Worm (Caenorhabditis elegans) whole organism, L4 larva: ENCODE measurements around the gene hmp-1.
A peak's percentile ranks its signal among the peaks of the same experiment; 100 is the strongest.

Source experiments
- F10B5.3 ChIP-seq: sonication (generic microtip); optimal IDR thresholded peaks from 2 replicates; lab custom pipeline; 2016; ENCODE audit warnings: mild to moderate bottlenecking, missing genetic modification characterization, missing compliant biosample characterization
- F44E2.7 ChIP-seq: fragments of 200-800 bp; sonication (Bioruptor generic); IDR thresholded peaks from 2 replicates; pipeline ENCODE4 v2.1.2; 2022; ENCODE audit warnings: missing genetic modification characterization, missing compliant biosample characterization
- R02D3.7 ChIP-seq: fragments of 150-350 bp; sonication (generic microtip); optimal IDR thresholded peaks from 3 replicates; lab custom pipeline; 2014; ENCODE audit warnings: missing biosample characterization, missing genetic modification characterization
- Y75B8A.6 ChIP-seq: fragments of 200-800 bp; sonication (Bioruptor generic); IDR thresholded peaks from 2 replicates; pipeline ENCODE4 v1.3.6; 2022; ENCODE audit warnings: missing genetic modification reagents, missing genetic modification characterization, missing compliant biosample characterization
- ZK337.2 ChIP-seq: fragments of 200-800 bp; sonication (Bioruptor generic); IDR thresholded peaks from 2 replicates; pipeline ENCODE4 v1.3.6; 2022; ENCODE audit warnings: missing genetic modification reagents, missing genetic modification characterization, missing compliant biosample characterization
- ceh-20 ChIP-seq: fragments of 200-800 bp; sonication (Bioruptor generic); IDR thresholded peaks from 2 replicates; pipeline ENCODE4 v1.3.6; 2022; ENCODE audit warnings: missing genetic modification reagents, missing genetic modification characterization, missing compliant biosample characterization
- ceh-28 ChIP-seq: fragments of 150-350 bp; optimal IDR thresholded peaks from 2 replicates; lab custom pipeline; 2014; ENCODE audit warnings: missing biosample characterization, missing genetic modification reagents, missing genetic modification characterization
- ceh-82 ChIP-seq: sonication (generic microtip); optimal IDR thresholded peaks from 2 replicates; lab custom pipeline; 2017; ENCODE audit warnings: missing biosample characterization, missing genetic modification characterization
- ctbp-1 ChIP-seq: fragments of 200-800 bp; sonication (Bioruptor generic); IDR thresholded peaks from 2 replicates; pipeline ENCODE4 v1.3.6; 2022; ENCODE audit warnings: missing genetic modification reagents, missing genetic modification characterization, missing compliant biosample characterization
- daf-8 ChIP-seq: fragments of 200-800 bp; sonication (Bioruptor generic); IDR thresholded peaks from 2 replicates; pipeline ENCODE4 v1.3.6; 2022; ENCODE audit warnings: missing genetic modification characterization, missing compliant biosample characterization
- dmd-8 ChIP-seq: fragments of 200-800 bp; sonication (Bioruptor generic); IDR thresholded peaks from 2 replicates; pipeline ENCODE4 v1.3.6; 2022; ENCODE audit warnings: missing genetic modification characterization, missing compliant biosample characterization
- dmd-9 ChIP-seq: fragments of 200-800 bp; sonication (Bioruptor generic); IDR thresholded peaks from 2 replicates; pipeline ENCODE4 v1.3.6; 2022; ENCODE audit warnings: missing genetic modification reagents, missing genetic modification characterization, missing compliant biosample characterization
- duxl-1 ChIP-seq: sonication (generic microtip); optimal IDR thresholded peaks from 2 replicates; lab custom pipeline; 2016; ENCODE audit warnings: mild to moderate bottlenecking, missing genetic modification characterization, moderate library complexity, missing compliant biosample characterization; ENCODE audit not compliant: poor library complexity
- fkh-10 ChIP-seq: fragments of 150-350 bp; optimal IDR thresholded peaks from 2 replicates; lab custom pipeline; 2014; ENCODE audit warnings: missing biosample characterization, missing genetic modification reagents, missing genetic modification characterization
- hlh-11 ChIP-seq: fragments of 200-800 bp; sonication (Bioruptor generic); optimal IDR thresholded peaks from 2 replicates; lab custom pipeline; 2018; ENCODE audit warnings: mild to moderate bottlenecking, missing genetic modification characterization, missing compliant biosample characterization
- hlh-30 ChIP-seq: sonication (generic microtip); optimal IDR thresholded peaks from 2 replicates; lab custom pipeline; 2017; ENCODE audit warnings: antibody characterized with exemption, mild to moderate bottlenecking, missing genetic modification characterization, missing compliant biosample characterization; ENCODE audit not compliant: insufficient read depth
- hmg-1.1 ChIP-seq: fragments of 200-800 bp; sonication (Bioruptor generic); IDR thresholded peaks from 2 replicates; pipeline ENCODE4 v1.3.6; 2022; ENCODE audit warnings: missing genetic modification reagents, missing genetic modification characterization, missing compliant biosample characterization
- lim-7 ChIP-seq: fragments of 200-800 bp; sonication (Bioruptor generic); IDR thresholded peaks from 2 replicates; pipeline ENCODE4 v1.3.6; 2022; ENCODE audit warnings: missing genetic modification characterization, missing compliant biosample characterization
- lin-1 ChIP-seq: fragments of 200-800 bp; sonication (Bioruptor generic); IDR thresholded peaks from 2 replicates; pipeline ENCODE4 v1.3.6; 2022; ENCODE audit warnings: missing genetic modification reagents, missing genetic modification characterization, missing compliant biosample characterization
- lin-15B ChIP-seq: fragments of 150-350 bp; sonication (generic microtip); optimal IDR thresholded peaks from 3 replicates; lab custom pipeline; 2014; ENCODE audit warnings: missing biosample characterization, missing genetic modification characterization
- lin-38 ChIP-seq: fragments of 200-800 bp; sonication (Bioruptor generic); IDR thresholded peaks from 2 replicates; pipeline ENCODE4 v1.3.6; 2022; ENCODE audit warnings: missing genetic modification reagents, missing genetic modification characterization, missing compliant biosample characterization
- lsy-2 ChIP-seq, 2 experiments: fragments of 150-350 bp in 1 of 2; sonication (generic microtip) in 1 of 2; optimal IDR thresholded peaks; 2 replicates each; lab custom pipeline; 2014 to 2017; ENCODE audit warnings: missing biosample characterization in 2 of 2, missing genetic modification characterization in 2 of 2
- mep-1 ChIP-seq: fragments of 150-350 bp; sonication (generic microtip); optimal IDR thresholded peaks from 3 replicates; lab custom pipeline; 2014; ENCODE audit warnings: missing biosample characterization, missing genetic modification characterization
- mes-2 ChIP-seq: sonication (generic microtip); optimal IDR thresholded peaks from 2 replicates; lab custom pipeline; 2016; ENCODE audit warnings: missing genotype, mild to moderate bottlenecking, missing genetic modification characterization, missing compliant biosample characterization; ENCODE audit not compliant: poor library complexity, severe bottlenecking
- mxl-2 ChIP-seq: fragments of 200-800 bp; sonication (Bioruptor generic); conservative IDR thresholded peaks from 2 replicates; pipeline ENCODE4 v1.3.6; 2022; ENCODE audit warnings: missing genetic modification reagents, missing genetic modification characterization, missing compliant biosample characterization
- mxl-3 ChIP-seq: fragments of 200-800 bp; sonication (Bioruptor generic); optimal IDR thresholded peaks from 2 replicates; lab custom pipeline; 2018; ENCODE audit warnings: mild to moderate bottlenecking, missing genetic modification characterization, missing compliant biosample characterization
- nhr-10 ChIP-seq: fragments of 150-350 bp; optimal IDR thresholded peaks from 2 replicates; lab custom pipeline; 2014; ENCODE audit warnings: missing biosample characterization, missing genetic modification characterization
- nhr-102 ChIP-seq: sonication (generic microtip); optimal IDR thresholded peaks from 2 replicates; lab custom pipeline; 2016; ENCODE audit warnings: mild to moderate bottlenecking, missing genetic modification characterization, moderate library complexity, missing compliant biosample characterization
- nhr-11 ChIP-seq: fragments of 150-350 bp; optimal IDR thresholded peaks from 2 replicates; lab custom pipeline; 2014; ENCODE audit warnings: missing biosample characterization, missing genetic modification characterization
- nhr-25 ChIP-seq: sonication (generic microtip); optimal IDR thresholded peaks from 2 replicates; lab custom pipeline; 2017; ENCODE audit warnings: missing genetic modification characterization, mild to moderate bottlenecking, missing compliant biosample characterization, antibody characterized with exemption, moderate library complexity, borderline replicate concordance; ENCODE audit not compliant: insufficient read depth
- nhr-42 ChIP-seq: fragments of 200-800 bp; sonication (Bioruptor generic); IDR thresholded peaks from 2 replicates; pipeline ENCODE4 v1.3.6; 2022; ENCODE audit warnings: missing genetic modification characterization, missing compliant biosample characterization
- nhr-48 ChIP-seq: sonication (generic microtip); optimal IDR thresholded peaks from 2 replicates; lab custom pipeline; 2016; ENCODE audit warnings: mild to moderate bottlenecking, missing genetic modification characterization, missing compliant biosample characterization
- pha-4 ChIP-seq, 2 experiments: fragments of 150-350 bp in 1 of 2; fragments of 200-800 bp in 1 of 2; sonication (Bioruptor generic) in 1 of 2; IDR thresholded peaks in 1 of 2; optimal IDR thresholded peaks in 1 of 2; 2 replicates each; pipeline versions ENCODE4 v1.3.6 to Lab custom; 2014 to 2022; ENCODE audit warnings: missing genetic modification characterization in 2 of 2, missing genetic modification reagents in 2 of 2, missing biosample characterization in 1 of 2, missing compliant biosample characterization in 1 of 2
- sdz-12 ChIP-seq: fragments of 200-800 bp; sonication (Bioruptor generic); optimal IDR thresholded peaks from 2 replicates; lab custom pipeline; 2018; ENCODE audit warnings: mild to moderate bottlenecking, missing genetic modification characterization, missing compliant biosample characterization
- set-16 ChIP-seq: fragments of 200-800 bp; sonication (Bioruptor generic); IDR thresholded peaks from 2 replicates; pipeline ENCODE4 v1.3.6; 2022; ENCODE audit warnings: missing genetic modification reagents, missing genetic modification characterization, missing compliant biosample characterization
- snpc-1.2 ChIP-seq: fragments of 200-800 bp; sonication (Bioruptor generic); IDR thresholded peaks from 2 replicates; pipeline ENCODE4 v1.3.6; 2022; ENCODE audit warnings: missing genetic modification reagents, missing genetic modification characterization, missing compliant biosample characterization
- spr-3 ChIP-seq: fragments of 200-800 bp; sonication (Bioruptor generic); optimal IDR thresholded peaks from 2 replicates; lab custom pipeline; 2018; ENCODE audit warnings: mild to moderate bottlenecking, missing genetic modification characterization, missing compliant biosample characterization
- tag-97 ChIP-seq: fragments of 200-800 bp; sonication (Bioruptor generic); IDR thresholded peaks from 2 replicates; pipeline ENCODE4 v1.3.6; 2022; ENCODE audit warnings: missing genetic modification characterization, missing compliant biosample characterization
- unc-130 ChIP-seq: sonication (generic microtip); optimal IDR thresholded peaks from 2 replicates; lab custom pipeline; 2016; ENCODE audit warnings: missing genetic modification reagents, missing genetic modification characterization, missing compliant biosample characterization
- unc-62 ChIP-seq, 3 experiments: fragments of 150-350 bp in 1 of 3; sonication (generic microtip); optimal IDR thresholded peaks in 2 of 3; peaks in 1 of 3; 1 replicate in 1 of 3; 2 replicates in 2 of 3; lab custom pipeline; 2014 to 2017; ENCODE audit warnings: missing biosample characterization in 3 of 3, missing genetic modification characterization in 3 of 3, missing genetic modification reagents in 3 of 3, missing genotype in 1 of 3
- zip-11 ChIP-seq: fragments of 200-800 bp; sonication (Bioruptor generic); IDR thresholded peaks from 2 replicates; pipeline ENCODE4 v1.3.6; 2022; ENCODE audit warnings: missing genetic modification characterization, missing compliant biosample characterization

The hmp-1 gene

ce11 chrV:11796343-11796742, 49.3 kb upstream of the hmp-1 start (continued):
- TF ChIP-seq ceh-20 (GFP tag; lab: Robert Waterston, UW) = no peak
- TF ChIP-seq nhr-25 = no peak
- TF ChIP-seq nhr-48 (tag; lab: Kevin White, UChicago) = no peak
- no peak for TF ChIP-seq dmd-8 (GFP tag; lab: Robert Waterston, UW)
- TF ChIP-seq ctbp-1 = no peak
- no peak for TF ChIP-seq ceh-28 (tag; lab: Kevin White, UChicago)
- no peak for TF ChIP-seq hmg-1.1
- TF ChIP-seq lin-1 (GFP tag; lab: Robert Waterston, UW) = no peak
- TF ChIP-seq R02D3.7 (tag; lab: Kevin White, UChicago) = no peak
- TF ChIP-seq tag-97 = no peak
- TF ChIP-seq sdz-12 (GFP tag; lab: Kevin White, UChicago) = no peak

- TF ChIP-seq pha-4 (GFP tag; IDR thresholded peaks at IDR 0.05; lab: Robert Waterston, UW) = no peak
- TF ChIP-seq pha-4 (tag; optimal IDR thresholded peaks at IDR 0.05; lab: Kevin White, UChicago) = no peak
- TF ChIP-seq lin-15B (tag; lab: Kevin White, UChicago) = no peak
- peak; percentile 12 for TF ChIP-seq hlh-11 (tag; lab: Kevin White, UChicago)
- TF ChIP-seq nhr-42 = no peak
- TF ChIP-seq mxl-3 (GFP tag; lab: Kevin White, UChicago) = peak; percentile 70
- TF ChIP-seq hlh-30 (tag; lab: Kevin White, UChicago) = peak; percentile 25
- TF ChIP-seq F44E2.7 = no peak
Measured at ce11 chrV:11797272-11797855, 48.3 kb upstream of the hmp-1 start.

ce11 chrV:11798320-11798719, 47.4 kb upstream of the hmp-1 start:
- TF ChIP-seq hlh-30 (tag; lab: Kevin White, UChicago) = peak; percentile 63
- no peak for TF ChIP-seq nhr-25
- no peak for TF ChIP-seq dmd-9 (GFP tag; lab: Robert Waterston, UW)

DNA sequence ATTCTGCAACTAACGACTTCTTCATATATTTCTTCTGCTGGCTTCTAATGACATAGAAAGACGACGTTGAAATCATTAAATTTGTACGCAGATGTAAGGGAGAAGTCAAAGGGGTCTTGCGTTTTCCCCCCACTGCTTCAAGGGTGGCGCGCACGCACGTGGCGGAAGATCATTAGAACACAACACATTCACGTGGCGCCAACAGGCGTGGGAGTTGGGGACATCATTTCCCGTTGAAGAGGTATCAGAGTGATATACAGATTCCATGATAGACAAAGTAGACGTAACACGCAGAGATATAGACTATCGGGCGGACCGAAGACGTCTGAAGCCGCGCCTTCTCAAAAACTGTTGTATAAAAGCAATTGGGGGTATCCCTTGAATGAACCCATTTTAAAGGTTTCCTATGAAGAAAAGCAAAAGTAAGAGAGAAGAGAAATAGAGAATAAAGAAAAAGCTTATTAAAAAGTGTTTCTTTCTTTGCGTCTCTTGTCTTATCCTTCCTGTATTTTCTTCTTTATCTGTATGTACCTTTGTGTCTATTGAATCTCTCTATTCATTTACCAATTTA, 46.3 kb upstream of the hmp-1 start:
- TF ChIP-seq mxl-3 (GFP tag; lab: Kevin White, UChicago) (peak; percentile 99), unc-130 (GFP tag; lab: Kevin White, UChicago) (no peak), daf-8 (GFP tag; lab: Robert Waterston, UW) (no peak), Y75B8A.6 (GFP tag; lab: Robert Waterston, UW) (no peak), nhr-102 (tag; lab: Kevin White, UChicago) (peak; percentile 84), ZK337.2 (GFP tag; lab: Robert Waterston, UW) (no peak), spr-3 (GFP tag; lab: Kevin White, UChicago) (no peak), nhr-48 (tag; lab: Kevin White, UChicago) (peak; percentile 99), dmd-9 (GFP tag; lab: Robert Waterston, UW) (no peak), nhr-42 (no peak), duxl-1 (tag; lab: Kevin White, UChicago) (peak; percentile 28), nhr-11 (tag; lab: Kevin White, UChicago) (peak; percentile 27), mxl-2 (GFP tag; lab: Robert Waterston, UW) (peak; percentile 94), lin-38 (GFP tag; lab: Robert Waterston, UW) (peak; percentile 37; the same call in 1 of the 2 replicates), set-16 (GFP tag; lab: Robert Waterston, UW) (no peak), lin-1 (GFP tag; lab: Robert Waterston, UW) (no peak; the same call in 1 of the 2 replicates), nhr-10 (peak; percentile 28), fkh-10 (GFP tag; lab: Kevin White, UChicago) (no peak), unc-62 (GFP tag; optimal IDR thresholded peaks at IDR 0.05 in 1 of 2; lab: Kevin White, UChicago) (peak in 1 of 2 experiments; percentile 93), unc-62 (tag; optimal IDR thresholded peaks at IDR 0.05; lab: Kevin White, UChicago) (no peak), ceh-82 (tag; lab: Kevin White, UChicago) (no peak), hlh-11 (tag; lab: Kevin White, UChicago) (peak; percentile 94), mes-2 (no peak), mep-1 (tag; lab: Kevin White, UChicago) (peak; percentile 49), ctbp-1 (peak; percentile 74), lim-7 (GFP tag; lab: Robert Waterston, UW) (no peak), F10B5.3 (tag; lab: Kevin White, UChicago) (no peak), lsy-2 (tag; optimal IDR thresholded peaks at IDR 0.05; lab: Kevin White, UChicago) (peak in 1 of 2 experiments; percentile 67), snpc-1.2 (no peak), zip-11 (no peak), ceh-20 (GFP tag; lab: Robert Waterston, UW) (peak; percentile 65; the same call in 1 of the 2 replicates)
